Worm (Caenorhabditis elegans): ENCODE data around the gene C45H4.18.

ce11 chrV:2175242-2175641, at the start of gene C45H4.18:
- TF ChIP-seq lin-39 (tag; optimal IDR thresholded peaks at IDR 0.05) (no peak), nhr-28 (tag; optimal IDR thresholded peaks at IDR 0.05) (no peak), nhr-12 (tag; optimal IDR thresholded peaks at IDR 0.05) (no peak)

All from whole organism, L3 larva.